Worm (Caenorhabditis elegans): ENCODE data around the gene F20G2.5.

Gene F20G2.5

DNA sequence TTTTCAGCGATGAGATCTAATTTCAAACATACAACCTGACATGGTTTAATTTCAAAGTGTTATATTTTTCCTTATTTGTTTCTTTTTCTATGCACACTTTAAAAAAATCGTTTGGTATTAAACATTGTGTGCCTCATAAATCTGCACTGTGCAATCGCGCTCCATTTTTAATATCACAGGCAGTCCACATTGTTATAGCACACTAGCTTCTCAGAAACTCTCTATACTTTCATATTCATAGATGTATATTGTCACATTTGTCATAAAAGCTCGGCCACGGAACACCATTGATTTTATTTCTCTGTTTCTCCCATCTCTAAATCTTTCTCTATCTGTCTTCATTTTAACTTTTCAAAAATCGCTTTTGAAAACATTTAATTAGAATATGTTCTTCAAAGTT, 14.0 kb upstream of the F20G2.5 start:
- TF ChIP-seq nfya-1 (tag; optimal IDR thresholded peaks at IDR 0.05; ENCODE audit: insufficient read depth) (peak; percentile 29), snpc-4 (tag; optimal IDR thresholded peaks at IDR 0.05) (peak; percentile 56), lin-39 (tag; optimal IDR thresholded peaks at IDR 0.05) (peak; percentile 34), sea-2 (GFP tag; optimal IDR thresholded peaks at IDR 0.05) (no peak), lin-15B (tag; optimal IDR thresholded peaks at IDR 0.05) (peak; percentile 66), egl-27 (tag; optimal IDR thresholded peaks at IDR 0.05) (no peak), nhr-11 (tag; optimal IDR thresholded peaks at IDR 0.05) (no peak), pha-4 (tag; optimal IDR thresholded peaks at IDR 0.05) (peak; percentile 49), nhr-67 (tag; optimal IDR thresholded peaks at IDR 0.05) (no peak)

DNA sequence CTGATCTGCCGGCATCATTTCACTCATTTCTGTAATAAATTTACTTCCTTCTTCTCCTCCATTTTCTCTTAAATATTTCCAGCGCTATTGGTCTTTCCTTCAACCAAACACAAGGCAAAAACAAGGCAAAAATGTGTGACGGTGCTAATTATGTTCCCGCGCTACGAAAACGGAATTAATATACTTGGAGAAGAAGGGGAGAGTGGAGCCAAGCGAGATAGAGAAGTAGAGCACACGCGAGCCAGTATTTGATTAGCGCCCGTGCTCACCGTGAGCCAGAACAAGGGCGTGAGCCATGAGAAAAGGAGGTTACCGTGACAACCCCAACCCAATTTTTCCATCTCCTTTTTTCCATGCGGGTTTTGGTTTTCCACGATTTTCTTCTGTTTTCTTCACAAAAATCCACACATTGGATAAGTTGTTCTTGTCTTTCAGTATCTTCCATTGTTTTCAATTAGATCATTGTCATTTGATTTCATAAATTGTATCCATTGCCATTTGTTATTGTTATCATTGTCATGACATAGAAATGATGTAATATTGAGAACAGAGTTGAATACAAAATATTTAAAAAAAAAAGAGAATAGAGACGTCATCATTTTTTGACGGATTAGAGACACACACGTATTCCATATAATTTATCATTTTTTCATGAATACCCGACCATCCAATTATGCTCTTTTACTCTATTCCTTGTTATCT, 8.7 kb upstream of the F20G2.5 start, which contains the start of gene F20G2.6:
TSS of gene F20G2.6 (plus strand) at position 652 of the 702 bp plus-strand sequence.
- TF ChIP-seq mdl-1 (tag; optimal IDR thresholded peaks at IDR 0.05) (no peak), snpc-4 (tag; optimal IDR thresholded peaks at IDR 0.05) (no peak), jun-1 (tag; optimal IDR thresholded peaks at IDR 0.05) (no peak), unc-62 (GFP tag; optimal IDR thresholded peaks at IDR 0.05) (no peak), nhr-67 (tag; optimal IDR thresholded peaks at IDR 0.05) (no peak), zag-1 (tag; optimal IDR thresholded peaks at IDR 0.05) (no peak), nhr-23 (tag; optimal IDR thresholded peaks at IDR 0.05) (no peak), daf-12 (tag; optimal IDR thresholded peaks at IDR 0.05) (no peak), fkh-2 (tag; optimal IDR thresholded peaks at IDR 0.05) (no peak), aly-2 (tag; optimal IDR thresholded peaks at IDR 0.05) (no peak), elt-2 (tag; optimal IDR thresholded peaks at IDR 0.05) (no peak), elt-1 (tag; optimal IDR thresholded peaks at IDR 0.05) (no peak), R02D3.7 (tag; optimal IDR thresholded peaks at IDR 0.05) (no peak), nhr-25 (tag; optimal IDR thresholded peaks at IDR 0.05) (no peak), fos-1 (tag; optimal IDR thresholded peaks at IDR 0.05) (no peak)

DNA sequence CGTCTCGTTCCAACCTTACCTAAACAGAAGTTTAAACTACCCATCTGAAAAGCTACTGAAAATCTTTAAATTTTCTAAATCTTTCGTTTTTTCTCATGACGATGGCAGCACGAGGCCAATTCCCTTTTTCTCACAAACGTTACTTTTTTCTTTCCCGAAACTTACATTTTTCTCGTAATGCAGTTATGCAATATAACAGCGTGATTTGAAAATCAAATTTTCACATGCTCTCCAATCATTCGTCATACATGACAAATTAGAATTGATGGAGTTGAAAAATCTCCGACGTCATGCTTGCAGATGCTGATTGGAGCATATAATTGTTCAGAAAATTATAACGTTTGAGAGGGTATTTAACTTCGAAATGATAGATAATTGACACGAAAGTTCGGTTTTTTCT, 7.6 kb upstream of the F20G2.5 start:
- TF ChIP-seq lsy-12 (tag; optimal IDR thresholded peaks at IDR 0.05) (no peak), nhr-11 (tag; optimal IDR thresholded peaks at IDR 0.05) (peak; percentile 18)

DNA sequence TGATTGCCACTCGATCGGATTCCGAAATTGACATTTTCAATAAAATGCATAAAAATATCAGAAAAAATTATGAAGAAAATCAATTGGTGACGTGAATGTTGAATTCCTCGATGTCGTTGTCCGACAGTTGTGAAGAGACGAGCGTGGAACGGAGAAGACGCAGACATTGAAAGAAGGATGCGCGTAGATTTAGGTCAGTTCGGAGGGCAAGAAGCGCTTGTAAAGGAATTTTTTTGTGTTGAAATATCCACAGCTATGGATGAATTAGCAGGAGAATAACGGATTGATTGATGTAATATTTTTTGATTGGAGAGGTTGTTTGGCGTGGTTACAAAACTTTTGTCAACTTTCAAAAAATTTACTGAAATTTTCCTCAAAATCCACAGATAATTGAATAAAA, 2.9 kb upstream of the F20G2.5 start, which contains the start of gene F20G2.3:
TSS of gene F20G2.3 (minus strand) at position 101 of the 400 bp plus-strand sequence.
- TF ChIP-seq nhr-23 (tag; optimal IDR thresholded peaks at IDR 0.05) (peak; percentile 63), nhr-67 (tag; optimal IDR thresholded peaks at IDR 0.05) (no peak)

DNA sequence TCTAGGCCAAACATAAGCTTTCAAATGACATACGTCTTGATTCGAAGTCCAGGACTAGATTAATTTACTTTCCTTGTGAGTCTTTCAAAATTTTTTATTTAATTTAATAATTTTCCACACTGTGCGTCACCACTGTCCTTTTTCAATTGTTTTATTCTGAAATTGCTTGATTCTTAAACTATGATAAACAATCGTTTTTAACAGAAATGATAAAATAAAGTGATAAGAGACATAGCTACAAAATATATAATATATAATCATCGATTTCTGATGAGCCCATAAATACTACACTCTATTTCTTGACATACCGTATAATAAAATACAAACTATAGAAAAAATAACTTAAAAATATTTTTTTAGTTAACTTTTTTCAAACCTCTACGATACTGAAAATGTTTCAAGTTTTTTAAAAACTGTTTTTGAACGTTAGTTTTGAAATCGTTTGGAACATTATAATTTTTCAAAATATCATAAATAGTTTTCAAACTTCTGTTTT, 2.3 kb upstream of the F20G2.5 start, which contains the start of gene nas-24:
TSS of gene nas-24 (plus strand) at position 446 of the 496 bp plus-strand sequence.
- peak; percentile 51 for TF ChIP-seq elt-2 (tag; optimal IDR thresholded peaks at IDR 0.05)
- no peak for TF ChIP-seq R02D3.7 (tag; optimal IDR thresholded peaks at IDR 0.05)
- TF ChIP-seq pqm-1 (tag; optimal IDR thresholded peaks at IDR 0.05), result peak; percentile 85

DNA sequence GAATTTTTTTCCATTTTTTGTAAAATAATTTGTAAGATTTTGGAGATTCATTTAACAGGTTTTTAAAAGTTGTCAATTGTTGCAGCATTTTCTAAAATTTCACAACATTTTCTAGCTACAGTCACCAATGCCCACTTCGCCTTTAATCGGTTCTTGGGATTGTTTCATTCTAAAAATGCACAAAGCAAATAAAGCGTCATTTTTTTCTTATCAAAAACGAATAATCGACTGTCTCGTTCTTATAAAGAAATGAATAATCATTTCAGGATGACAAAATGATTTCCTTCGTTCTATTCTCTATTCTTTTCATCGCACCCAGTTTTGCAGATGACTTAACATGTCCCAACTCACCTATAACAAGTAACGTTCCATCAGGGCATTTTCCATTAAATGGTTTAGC, 4.2 kb downstream of the F20G2.5 start, which contains the start of gene F53C11.1:
TSS of gene F53C11.1 (plus strand) at position 268 of the 400 bp plus-strand sequence.
- TF ChIP-seq ama-1 (optimal IDR thresholded peaks at IDR 0.05), result no peak
- no peak for TF ChIP-seq egl-27 (tag; optimal IDR thresholded peaks at IDR 0.05)
- TF ChIP-seq pqm-1 (tag; optimal IDR thresholded peaks at IDR 0.05), result peak; percentile 73
- TF ChIP-seq elt-2 (tag; optimal IDR thresholded peaks at IDR 0.05), result peak; percentile 28
- no peak for TF ChIP-seq nhr-11 (tag; optimal IDR thresholded peaks at IDR 0.05)
- no peak for TF ChIP-seq mdl-1 (tag; optimal IDR thresholded peaks at IDR 0.05)

DNA sequence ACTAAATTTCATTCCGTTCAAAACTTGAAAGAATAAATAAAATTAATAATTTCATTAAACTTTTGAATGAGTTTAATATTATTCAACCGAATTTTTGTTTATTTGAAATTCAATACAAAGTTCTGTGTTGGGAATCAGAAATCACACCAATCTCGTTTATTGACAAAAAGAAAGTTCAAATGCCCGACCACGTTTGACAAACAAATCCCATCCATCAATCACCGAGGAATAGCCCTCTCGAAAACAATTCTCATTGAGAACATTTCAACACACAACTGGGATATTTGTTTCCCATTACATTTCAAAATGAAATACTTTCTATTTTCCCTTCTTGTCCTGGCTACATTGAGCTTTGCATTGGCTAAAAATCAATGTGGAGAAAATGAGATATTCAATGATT, 6.5 kb downstream of the F20G2.5 start, which contains the start of gene F53C11.9:
TSS of gene F53C11.9 (plus strand) at position 159 of the 400 bp plus-strand sequence.
- TF ChIP-seq egl-5 (tag; optimal IDR thresholded peaks at IDR 0.05) (peak; percentile 96), nfya-1 (tag; optimal IDR thresholded peaks at IDR 0.05; ENCODE audit: insufficient read depth) (peak; percentile 10), unc-62 (GFP tag; optimal IDR thresholded peaks at IDR 0.05) (peak; percentile 32), fos-1 (tag; optimal IDR thresholded peaks at IDR 0.05) (no peak), lin-39 (tag; optimal IDR thresholded peaks at IDR 0.05) (peak; percentile 72), egl-27 (tag; optimal IDR thresholded peaks at IDR 0.05) (no peak), zag-1 (tag; optimal IDR thresholded peaks at IDR 0.05) (no peak), nhr-28 (tag; optimal IDR thresholded peaks at IDR 0.05) (no peak), jun-1 (tag; optimal IDR thresholded peaks at IDR 0.05) (no peak), lsy-12 (tag; optimal IDR thresholded peaks at IDR 0.05) (no peak), nhr-11 (tag; optimal IDR thresholded peaks at IDR 0.05) (no peak), pha-4 (tag; optimal IDR thresholded peaks at IDR 0.05) (peak; percentile 52), tbx-2 (tag; optimal IDR thresholded peaks at IDR 0.05) (no peak), ceh-9 (tag; optimal IDR thresholded peaks at IDR 0.05) (no peak)

Measured in whole organism, L3 larva.